Worm (Caenorhabditis elegans) whole organism, mixed stage, embryonic: ENCODE measurements around the gene srv-27.

Source experiments
- M03D4.4 ChIP-seq: sonication (generic microtip); optimal IDR thresholded peaks from 2 replicates; lab custom pipeline; 2017; ENCODE audit warnings: mild to moderate bottlenecking, missing genetic modification characterization, missing compliant biosample characterization
- bed-3 ChIP-seq: fragments of 200-800 bp; sonication (Bioruptor generic); optimal IDR thresholded peaks from 3 replicates; lab custom pipeline; 2018; ENCODE audit warnings: mild to moderate bottlenecking, missing genetic modification characterization, moderate library complexity, missing compliant biosample characterization
- blmp-1 ChIP-seq: fragments of 150-350 bp; optimal IDR thresholded peaks from 2 replicates; lab custom pipeline; 2014; ENCODE audit warnings: missing biosample characterization, missing genetic modification characterization
- ceh-39 ChIP-seq: fragments of 150-350 bp; optimal IDR thresholded peaks from 2 replicates; lab custom pipeline; 2014; ENCODE audit warnings: missing biosample characterization, missing genetic modification characterization
- ceh-43 ChIP-seq: fragments of 200-800 bp; sonication (Bioruptor generic); optimal IDR thresholded peaks from 2 replicates; lab custom pipeline; 2018; ENCODE audit warnings: mild to moderate bottlenecking, missing genetic modification characterization, moderate library complexity, missing compliant biosample characterization
- ceh-83 ChIP-seq: fragments of 200-800 bp; sonication (Bioruptor generic); optimal IDR thresholded peaks from 2 replicates; lab custom pipeline; 2018; ENCODE audit warnings: mild to moderate bottlenecking, missing genetic modification characterization, missing compliant biosample characterization
- ces-1 ChIP-seq: fragments of 150-350 bp; optimal IDR thresholded peaks from 2 replicates; lab custom pipeline; 2014; ENCODE audit warnings: missing biosample characterization, missing genetic modification reagents, missing genetic modification characterization
- cnd-1 ChIP-seq: fragments of 200-800 bp; sonication (Bioruptor generic); optimal IDR thresholded peaks from 2 replicates; lab custom pipeline; 2018; ENCODE audit warnings: mild to moderate bottlenecking, missing genetic modification characterization, missing compliant biosample characterization
- drap-1 ChIP-seq: fragments of 200-800 bp; sonication (Bioruptor generic); optimal IDR thresholded peaks from 3 replicates; lab custom pipeline; 2018; ENCODE audit warnings: mild to moderate bottlenecking, missing genetic modification characterization, missing compliant biosample characterization
- elt-3 ChIP-seq: fragments of 150-350 bp; optimal IDR thresholded peaks from 2 replicates; lab custom pipeline; 2014; ENCODE audit warnings: missing biosample characterization, missing genetic modification characterization
- flh-1 ChIP-seq: fragments of 200-800 bp; sonication (Bioruptor generic); optimal IDR thresholded peaks from 2 replicates; lab custom pipeline; 2018; ENCODE audit warnings: mild to moderate bottlenecking, missing genetic modification characterization, moderate library complexity, missing compliant biosample characterization
- ham-2 ChIP-seq: fragments of 200-800 bp; sonication (Bioruptor generic); optimal IDR thresholded peaks from 2 replicates; lab custom pipeline; 2018; ENCODE audit warnings: mild to moderate bottlenecking, missing genetic modification characterization, missing compliant biosample characterization
- hlh-1 ChIP-seq: fragments of 150-350 bp; optimal IDR thresholded peaks from 2 replicates; lab custom pipeline; 2014; ENCODE audit warnings: missing biosample characterization, missing genetic modification reagents, missing genetic modification characterization
- lin-13 ChIP-seq: fragments of 150-350 bp; optimal IDR thresholded peaks from 2 replicates; lab custom pipeline; 2014; ENCODE audit warnings: missing biosample characterization, missing genetic modification characterization
- lin-32 ChIP-seq: fragments of 200-800 bp; sonication (Bioruptor generic); optimal IDR thresholded peaks from 2 replicates; lab custom pipeline; 2018; ENCODE audit warnings: mild to moderate bottlenecking, missing genetic modification characterization, missing compliant biosample characterization
- lsy-2 ChIP-seq: fragments of 150-350 bp; optimal IDR thresholded peaks from 2 replicates; lab custom pipeline; 2014; ENCODE audit warnings: missing biosample characterization, missing genetic modification characterization
- mep-1 ChIP-seq: fragments of 150-350 bp; optimal IDR thresholded peaks from 2 replicates; lab custom pipeline; 2017; ENCODE audit warnings: missing biosample characterization, missing genetic modification reagents, missing genetic modification characterization, inconsistent platforms
- mls-2 ChIP-seq: sonication (generic microtip); optimal IDR thresholded peaks from 2 replicates; lab custom pipeline; 2016; ENCODE audit warnings: mild to moderate bottlenecking, missing genetic modification characterization, moderate library complexity, missing compliant biosample characterization
- nhr-12 ChIP-seq: fragments of 150-350 bp; optimal IDR thresholded peaks from 2 replicates; lab custom pipeline; 2014; ENCODE audit warnings: missing biosample characterization, missing genetic modification characterization
- nhr-2 ChIP-seq: fragments of 150-350 bp; optimal IDR thresholded peaks from 2 replicates; lab custom pipeline; 2014; ENCODE audit warnings: missing biosample characterization, missing genetic modification characterization
- nhr-237 ChIP-seq: fragments of 150-350 bp; optimal IDR thresholded peaks from 2 replicates; lab custom pipeline; 2014; ENCODE audit warnings: missing biosample characterization, missing genetic modification characterization
- nhr-28 ChIP-seq: fragments of 150-350 bp; optimal IDR thresholded peaks from 2 replicates; lab custom pipeline; 2014; ENCODE audit warnings: missing biosample characterization, missing genetic modification characterization
- nhr-76 ChIP-seq: sonication (generic microtip); optimal IDR thresholded peaks from 2 replicates; lab custom pipeline; 2017; ENCODE audit warnings: missing biosample characterization, missing genetic modification characterization
- pha-4 ChIP-seq: fragments of 150-350 bp; optimal IDR thresholded peaks from 2 replicates; lab custom pipeline; 2018; ENCODE audit warnings: missing biosample characterization, missing genetic modification reagents, missing genetic modification characterization
- sem-2 ChIP-seq: fragments of 200-800 bp; sonication (Bioruptor generic); optimal IDR thresholded peaks from 2 replicates; lab custom pipeline; 2018; ENCODE audit warnings: mild to moderate bottlenecking, missing genetic modification characterization, missing compliant biosample characterization
- snpc-4 ChIP-seq: fragments of 150-350 bp; optimal IDR thresholded peaks from 2 replicates; lab custom pipeline; 2014; ENCODE audit warnings: missing biosample characterization, missing genetic modification characterization
- sptf-1 ChIP-seq: sonication (generic microtip); optimal IDR thresholded peaks from 2 replicates; lab custom pipeline; 2017; ENCODE audit warnings: mild to moderate bottlenecking, missing genetic modification characterization, moderate library complexity, missing compliant biosample characterization
- unc-39 ChIP-seq: fragments of 150-350 bp; optimal IDR thresholded peaks from 2 replicates; lab custom pipeline; 2014; ENCODE audit warnings: missing biosample characterization, missing genetic modification characterization
- unc-62 ChIP-seq: fragments of 150-350 bp; optimal IDR thresholded peaks from 2 replicates; lab custom pipeline; 2014; ENCODE audit warnings: missing biosample characterization, missing genetic modification reagents, missing genetic modification characterization
- zip-8 ChIP-seq: fragments of 150-350 bp; optimal IDR thresholded peaks from 2 replicates; lab custom pipeline; 2014; ENCODE audit warnings: missing biosample characterization, missing genetic modification characterization
- ztf-11 ChIP-seq: fragments of 150-350 bp; optimal IDR thresholded peaks from 2 replicates; lab custom pipeline; 2014; ENCODE audit warnings: missing biosample characterization, missing genetic modification characterization

srv-27 gene

ce11 chrIV:6275671-6276209 is 22.4 kb downstream of the srv-27 start, which contains the start of the genes aat-4 and T13A10.1:
Gene aat-4 (minus strand): TSS chrIV:6275721.
Gene T13A10.1 (plus strand): TSS chrIV:6276081.
- TF ChIP-seq ham-2 (no peak), elt-3 (no peak), snpc-4 (tag; lab: Kevin White, UChicago) (no peak), zip-8 (tag; lab: Kevin White, UChicago) (no peak), mep-1 (tag; lab: Kevin White, UChicago) (no peak), ceh-43 (no peak), sptf-1 (tag; lab: Kevin White, UChicago) (no peak), nhr-237 (no peak), unc-62 (no peak), lsy-2 (tag; lab: Kevin White, UChicago) (no peak)

DNA sequence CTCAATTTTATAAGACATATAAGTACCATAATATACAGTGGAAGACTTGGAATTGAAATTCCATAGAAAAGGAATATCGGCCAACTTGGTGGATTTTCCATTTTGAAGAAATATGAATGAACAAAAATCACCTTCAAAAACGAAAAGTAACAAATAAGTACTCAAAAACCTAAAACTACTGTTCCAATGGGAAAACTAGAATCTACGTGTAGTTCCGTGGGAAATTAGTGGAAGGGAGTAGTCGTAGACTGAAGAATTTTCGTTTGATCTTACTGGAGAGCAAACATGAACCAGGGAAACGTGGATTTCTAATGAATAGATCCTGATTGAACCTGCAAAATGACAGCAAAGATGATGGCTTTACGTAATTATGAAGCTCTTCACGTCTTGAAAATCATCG is 26.2 kb downstream of the srv-27 start, which contains the start of gene srv-31:
Gene srv-31, minus strand, starts transcription at position 101 of the 400 bp plus-strand sequence.
- no peak for TF ChIP-seq nhr-28
- TF ChIP-seq zip-8 (tag; lab: Kevin White, UChicago): no peak
- no peak for TF ChIP-seq hlh-1 (tag; lab: Kevin White, UChicago)
- TF ChIP-seq mep-1 (tag; lab: Kevin White, UChicago): no peak
- no peak for TF ChIP-seq M03D4.4
- TF ChIP-seq elt-3: no peak
- no peak for TF ChIP-seq ceh-83 (GFP tag; lab: Kevin White, UChicago)
- no peak for TF ChIP-seq mls-2 (tag; lab: Kevin White, UChicago)
- TF ChIP-seq unc-62: no peak
- TF ChIP-seq sem-2 (GFP tag; lab: Kevin White, UChicago): no peak
- no peak for TF ChIP-seq snpc-4 (tag; lab: Kevin White, UChicago)
- no peak for TF ChIP-seq drap-1 (GFP tag; lab: Kevin White, UChicago)
- no peak for TF ChIP-seq nhr-76 (tag; lab: Kevin White, UChicago)
- no peak for TF ChIP-seq bed-3 (GFP tag; lab: Kevin White, UChicago)
- TF ChIP-seq nhr-237: no peak

- TF ChIP-seq ceh-43 (no peak), sem-2 (GFP tag; lab: Kevin White, UChicago) (no peak)
- TF ChIP-seq, all 35 proteins: peak for 0
Observed at ce11 chrIV:6269346-6269745, 28.8 kb downstream of the srv-27 start, which contains the start of gene srv-30. Gene srv-30 (minus strand): TSS chrIV:6269446.

ce11 chrIV:6266499-6266898 is 31.7 kb downstream of the srv-27 start, which contains the start of gene srv-29:
Gene srv-29 (minus strand): TSS chrIV:6266599.
- no peak for TF ChIP-seq zip-8 (tag; lab: Kevin White, UChicago)
- no peak for TF ChIP-seq nhr-2 (tag; lab: Kevin White, UChicago)
- TF ChIP-seq unc-39 (tag; lab: Kevin White, UChicago): no peak
- no peak for TF ChIP-seq blmp-1 (tag; lab: Kevin White, UChicago)
- no peak for TF ChIP-seq pha-4 (tag; lab: Kevin White, UChicago)
- no peak for TF ChIP-seq nhr-28
- TF ChIP-seq nhr-237: no peak
- no peak for TF ChIP-seq ces-1 (GFP tag; lab: Kevin White, UChicago)
- TF ChIP-seq nhr-76 (tag; lab: Kevin White, UChicago): no peak
- no peak for TF ChIP-seq unc-62
- TF ChIP-seq elt-3: no peak
- TF ChIP-seq sptf-1 (tag; lab: Kevin White, UChicago): no peak
- no peak for TF ChIP-seq ceh-43
- no peak for TF ChIP-seq nhr-12
- no peak for TF ChIP-seq flh-1 (GFP tag; lab: Kevin White, UChicago)
- no peak for TF ChIP-seq lin-32 (GFP tag; lab: Kevin White, UChicago)

ce11 chrIV:6263244-6263643 is 34.9 kb downstream of the srv-27 start, which contains the start of gene srv-28:
Gene srv-28 (minus strand): TSS chrIV:6263344.
- TF ChIP-seq ceh-43 (no peak), ces-1 (GFP tag; lab: Kevin White, UChicago) (no peak), nhr-28 (no peak), lsy-2 (tag; lab: Kevin White, UChicago) (no peak), hlh-1 (tag; lab: Kevin White, UChicago) (no peak), ztf-11 (tag; lab: Kevin White, UChicago) (no peak), mep-1 (tag; lab: Kevin White, UChicago) (no peak)

DNA sequence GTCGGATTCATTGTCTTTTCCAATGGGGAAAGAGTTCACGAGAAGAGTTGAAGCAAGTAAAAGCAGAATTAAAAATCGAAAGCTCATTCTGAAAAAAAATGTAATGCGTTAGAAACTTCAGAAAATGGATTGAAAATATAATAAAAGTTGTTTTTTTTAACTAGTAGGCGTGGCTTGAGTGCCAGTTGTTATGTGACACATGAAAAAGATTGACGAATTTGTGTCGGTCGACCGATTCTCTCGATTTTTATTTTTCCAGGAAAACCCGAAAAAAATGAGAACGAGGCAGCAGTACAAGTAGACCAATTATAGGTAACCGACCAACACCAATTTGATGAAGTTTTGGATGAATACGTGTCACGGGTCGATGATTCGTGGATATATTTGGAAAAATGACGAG is 38.4 kb downstream of the srv-27 start, which contains the start of gene nlp-16:
Gene nlp-16, minus strand, starts transcription at position 101 of the 400 bp plus-strand sequence.
- TF ChIP-seq sem-2 (GFP tag; lab: Kevin White, UChicago): no peak
- no peak for TF ChIP-seq mls-2 (tag; lab: Kevin White, UChicago)
- no peak for TF ChIP-seq ceh-39 (tag; lab: Kevin White, UChicago)
- no peak for TF ChIP-seq bed-3 (GFP tag; lab: Kevin White, UChicago)
- no peak for TF ChIP-seq cnd-1 (tag; lab: Kevin White, UChicago)
- no peak for TF ChIP-seq lin-13 (tag; lab: Kevin White, UChicago)
